Worm (Caenorhabditis elegans): ENCODE measurements around the gene fbn-1.

The fbn-1 gene

DNA sequence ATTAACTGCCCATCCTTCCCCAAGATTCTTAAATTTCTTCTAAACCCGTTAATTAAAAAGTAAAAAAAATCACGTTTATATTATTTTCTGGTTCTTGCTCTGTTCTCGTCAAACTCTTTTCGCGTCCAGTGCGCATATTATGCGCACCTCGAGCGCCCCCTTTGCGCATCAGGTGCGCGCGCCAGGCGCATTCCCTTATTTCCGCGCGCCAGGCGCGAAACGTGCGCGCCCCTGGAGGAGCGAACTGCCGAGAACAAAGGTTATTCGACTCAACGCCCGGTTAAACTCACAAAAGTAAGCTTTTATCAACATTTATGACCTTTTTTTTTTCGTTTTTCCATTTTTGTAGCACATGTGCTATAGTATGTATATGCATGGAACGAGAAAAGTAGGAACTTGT, 47.2 kb downstream of the fbn-1 start:
- no peak for TF ChIP-seq sea-2 (GFP tag; optimal IDR thresholded peaks at IDR 0.05)
- TF ChIP-seq nhr-77 (tag; optimal IDR thresholded peaks at IDR 0.05) = no peak
- no peak for TF ChIP-seq ceh-16 (tag; optimal IDR thresholded peaks at IDR 0.05)

DNA sequence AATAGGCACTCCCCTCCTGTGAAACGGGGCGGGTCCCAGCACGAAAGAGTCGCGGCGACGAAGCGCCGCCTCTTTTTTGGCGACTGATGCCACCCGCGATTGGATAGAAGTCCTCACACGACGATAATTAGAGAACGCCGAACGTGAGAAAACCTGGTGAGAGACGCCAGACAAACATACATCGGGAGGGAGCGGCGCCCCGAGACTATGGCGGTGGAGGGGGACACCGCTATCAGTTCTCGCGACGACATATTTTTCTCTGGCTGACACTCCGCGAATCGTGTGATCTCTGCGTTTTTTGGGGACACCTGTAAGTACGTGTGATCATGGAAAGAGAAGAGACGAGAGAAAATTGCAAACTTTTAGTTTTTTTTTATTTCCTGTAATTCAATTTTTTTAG, 51.6 kb downstream of the fbn-1 start:
- peak; percentile 47 for TF ChIP-seq elt-2 (tag; optimal IDR thresholded peaks at IDR 0.05)

Measured in whole organism, L3 larva.